Worm (Caenorhabditis elegans) whole organism, early embryonic: Measurements from ENCODE around the gene C33C12.12.
"Not testable (repeated sequence)": the region's sequence is repeated elsewhere in the genome, so short reads cannot be mapped to it uniquely, and the experiment has no call there.

Experiments used
- B0310.2 ChIP-seq: sonication (generic microtip); optimal IDR thresholded peaks from 2 replicates; lab custom pipeline; 2016; ENCODE audit warnings: mild to moderate bottlenecking, missing genetic modification characterization, missing compliant biosample characterization
- F13C5.2 ChIP-seq: sonication (generic microtip); optimal IDR thresholded peaks from 2 replicates; lab custom pipeline; 2017; ENCODE audit warnings: mild to moderate bottlenecking, missing genetic modification characterization, inconsistent platforms, missing compliant biosample characterization
- aly-1 ChIP-seq: sonication (generic microtip); optimal IDR thresholded peaks from 2 replicates; lab custom pipeline; 2016; ENCODE audit warnings: missing genetic modification characterization, missing compliant biosample characterization
- ama-1 ChIP-seq: fragments of 150-350 bp; optimal IDR thresholded peaks from 2 replicates; lab custom pipeline; 2014
- ceh-13 ChIP-seq: fragments of 200-800 bp; sonication (Bioruptor generic); optimal IDR thresholded peaks from 2 replicates; lab custom pipeline; 2018; ENCODE audit warnings: mild to moderate bottlenecking, missing genetic modification characterization, missing compliant biosample characterization
- ceh-36 ChIP-seq: sonication (generic microtip); optimal IDR thresholded peaks from 2 replicates; lab custom pipeline; 2016; ENCODE audit warnings: missing genetic modification characterization, inconsistent platforms, missing compliant biosample characterization
- ets-7 ChIP-seq: sonication (generic microtip); optimal IDR thresholded peaks from 2 replicates; lab custom pipeline; 2016; ENCODE audit warnings: missing genotype, missing genetic modification characterization, missing compliant biosample characterization
- flt-1 ChIP-seq: fragments of 200-800 bp; sonication (Bioruptor generic); IDR thresholded peaks from 2 replicates; pipeline ENCODE4 v1.3.6; 2022; ENCODE audit warnings: missing genetic modification characterization, missing compliant biosample characterization
- hmbx-1 ChIP-seq: sonication (generic microtip); optimal IDR thresholded peaks from 2 replicates; lab custom pipeline; 2016; ENCODE audit warnings: mild to moderate bottlenecking, missing genetic modification characterization, missing compliant biosample characterization
- hmg-4 ChIP-seq: fragments of 200-800 bp; sonication (Bioruptor generic); optimal IDR thresholded peaks from 2 replicates; lab custom pipeline; 2018; ENCODE audit warnings: mild to moderate bottlenecking, missing genetic modification characterization, missing compliant biosample characterization
- hnd-1 ChIP-seq: sonication (generic microtip); optimal IDR thresholded peaks from 2 replicates; lab custom pipeline; 2016; ENCODE audit warnings: missing genetic modification characterization, missing compliant biosample characterization
- pes-1 ChIP-seq: fragments of 200-800 bp; sonication (Bioruptor generic); IDR thresholded peaks from 2 replicates; pipeline ENCODE4 v1.3.6; 2022; ENCODE audit warnings: missing genetic modification reagents, missing genetic modification characterization, missing compliant biosample characterization
- scrt-1 ChIP-seq: fragments of 200-800 bp; sonication (Bioruptor generic); IDR thresholded peaks from 2 replicates; pipeline ENCODE4 v1.3.6; 2022; ENCODE audit warnings: missing genetic modification characterization, missing compliant biosample characterization
- sea-1 ChIP-seq: fragments of 200-800 bp; sonication (Bioruptor generic); conservative IDR thresholded peaks from 2 replicates; pipeline ENCODE4 v1.3.6; 2022; ENCODE audit warnings: missing genetic modification characterization, missing compliant biosample characterization
- tbx-11 ChIP-seq: fragments of 200-800 bp; sonication (Bioruptor generic); IDR thresholded peaks from 2 replicates; pipeline ENCODE4 v1.3.6; 2022; ENCODE audit warnings: missing genetic modification characterization, missing compliant biosample characterization
- tbx-37 ChIP-seq: fragments of 200-800 bp; sonication (Bioruptor generic); conservative IDR thresholded peaks from 2 replicates; pipeline ENCODE4 v1.3.6; 2022; ENCODE audit warnings: missing genetic modification reagents, missing genetic modification characterization, missing compliant biosample characterization
- tra-4 ChIP-seq: sonication (generic microtip); optimal IDR thresholded peaks from 2 replicates; lab custom pipeline; 2017; ENCODE audit warnings: missing genetic modification characterization, missing compliant biosample characterization

Gene C33C12.12

DNA sequence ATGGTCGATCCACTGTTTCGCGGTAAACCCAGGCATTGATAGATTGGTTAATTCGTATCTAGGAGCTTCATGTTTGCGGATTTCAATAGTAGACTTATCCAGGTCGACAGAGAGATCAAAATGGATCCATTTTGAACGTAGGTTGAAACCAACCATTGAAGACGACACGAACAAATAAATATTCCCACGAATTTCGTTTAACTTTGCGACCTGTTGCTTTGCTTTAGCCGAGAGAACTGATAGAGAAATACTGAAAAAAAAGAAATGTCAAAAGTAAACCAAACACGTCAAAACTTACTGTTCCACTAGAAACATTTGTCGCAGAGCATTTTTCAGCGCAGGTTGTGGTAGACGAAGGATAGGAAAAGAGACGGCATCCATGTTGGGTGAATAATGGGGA is 1.6 kb downstream of the C33C12.12 start, which contains the start of gene fbxb-38:
fbxb-38 (minus strand) TSS at position 390 of the 400 bp plus-strand sequence.
- TF ChIP-seq tbx-11 (GFP tag; lab: Robert Waterston, UW) (no peak), hnd-1 (tag; lab: Kevin White, UChicago) (no peak), B0310.2 (tag; lab: Kevin White, UChicago) (no peak), tra-4 (tag; lab: Kevin White, UChicago) (no peak), F13C5.2 (tag; lab: Kevin White, UChicago) (no peak), ceh-13 (no peak), flt-1 (GFP tag; lab: Robert Waterston, UW) (no peak), sea-1 (GFP tag; lab: Robert Waterston, UW) (no peak), hmbx-1 (tag; lab: Kevin White, UChicago) (no peak), ama-1 (no peak), tbx-37 (GFP tag; lab: Robert Waterston, UW) (no peak), scrt-1 (GFP tag; lab: Robert Waterston, UW) (no peak), pes-1 (GFP tag; lab: Robert Waterston, UW) (no peak), aly-1 (tag; lab: Kevin White, UChicago) (no peak), ets-7 (tag; lab: Kevin White, UChicago) (no peak), hmg-4 (no peak), ceh-36 (tag; lab: Kevin White, UChicago) (no peak)

DNA sequence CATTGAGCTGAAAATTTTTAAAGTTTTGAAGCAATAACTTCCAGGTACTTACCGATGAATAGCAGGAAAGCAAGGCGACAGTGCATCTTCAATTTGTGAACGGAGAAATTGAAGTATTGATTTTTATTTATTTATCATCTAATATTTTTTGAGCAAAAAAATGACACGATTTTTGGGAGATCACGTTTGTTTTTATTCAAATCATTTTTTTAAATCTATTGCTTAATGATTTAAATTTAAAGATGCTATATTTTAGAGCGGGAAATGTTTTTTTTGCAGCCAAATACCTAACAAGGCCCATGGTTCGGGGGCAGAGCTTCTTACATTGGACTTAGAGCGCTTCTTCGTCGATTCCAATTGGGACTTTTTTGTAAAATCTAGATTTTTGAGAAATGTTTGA is 3.6 kb downstream of the C33C12.12 start, which contains the start of gene C33C12.4:
C33C12.4 (minus strand) TSS at position 101 of the 400 bp plus-strand sequence.
- TF ChIP-seq hnd-1 (tag; lab: Kevin White, UChicago) (no peak), B0310.2 (tag; lab: Kevin White, UChicago) (no peak), ets-7 (tag; lab: Kevin White, UChicago) (no peak), aly-1 (tag; lab: Kevin White, UChicago) (no peak), tbx-37 (GFP tag; lab: Robert Waterston, UW) (no peak), tbx-11 (GFP tag; lab: Robert Waterston, UW) (no peak), flt-1 (GFP tag; lab: Robert Waterston, UW) (no peak), tra-4 (tag; lab: Kevin White, UChicago) (no peak), ama-1 (no peak), F13C5.2 (tag; lab: Kevin White, UChicago) (no peak), scrt-1 (GFP tag; lab: Robert Waterston, UW) (no peak), pes-1 (GFP tag; lab: Robert Waterston, UW) (no peak), hmg-4 (no peak), ceh-36 (tag; lab: Kevin White, UChicago) (no peak)

DNA sequence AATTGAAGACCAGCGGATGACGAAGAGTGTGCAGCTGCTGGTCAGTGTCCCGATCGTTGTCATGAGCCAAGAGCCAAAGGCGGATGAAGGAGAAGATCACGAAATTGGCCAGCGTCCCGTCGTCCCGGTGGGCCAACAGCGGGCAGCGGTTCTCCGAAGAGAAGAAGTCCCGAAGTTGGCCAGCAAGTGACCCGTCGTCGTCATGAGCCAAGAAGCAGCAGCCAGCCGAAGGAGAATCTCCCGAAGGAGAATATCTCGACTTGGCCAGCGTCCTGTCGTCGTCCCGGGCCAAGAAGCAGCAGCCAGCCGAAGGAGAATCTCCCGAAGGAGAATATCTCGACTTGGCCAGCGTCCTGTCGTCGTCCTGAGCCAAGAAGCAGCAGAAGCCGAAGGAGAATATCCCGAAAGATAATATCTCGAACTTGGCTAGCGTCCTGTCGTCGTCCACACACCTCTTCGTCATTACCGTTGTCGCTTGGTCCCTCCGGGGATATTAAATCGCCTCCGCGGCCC is 6.6 kb downstream of the C33C12.12 start, which contains the start of gene C33C12.11:
C33C12.11 (minus strand) TSS at position 463 of the 513 bp plus-strand sequence.
- not testable (repeated sequence) for TF ChIP-seq pes-1 (GFP tag; lab: Robert Waterston, UW); B0310.2 (tag; lab: Kevin White, UChicago); aly-1 (tag; lab: Kevin White, UChicago)

DNA sequence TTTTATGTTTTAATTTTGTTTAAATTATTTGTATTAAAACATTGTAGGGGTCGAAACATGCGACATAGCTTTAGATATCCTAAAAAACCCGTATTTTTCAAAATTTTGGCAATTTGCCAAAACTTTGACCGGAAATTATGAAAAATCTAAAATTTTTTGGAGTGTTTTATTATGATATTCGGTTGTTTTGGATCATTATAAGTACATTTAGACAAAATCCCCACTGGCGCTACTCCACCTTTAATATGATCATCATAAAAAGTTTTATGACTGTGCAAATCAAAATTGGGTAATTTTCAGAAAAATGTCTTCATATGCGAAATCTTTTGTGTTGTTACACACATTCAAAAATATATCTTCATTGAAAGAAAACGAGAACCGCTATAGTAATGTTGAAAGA is 16.3 kb downstream of the C33C12.12 start, which contains the start of gene math-18:
math-18 (plus strand) TSS at position 301 of the 400 bp plus-strand sequence.
- not testable (repeated sequence) for TF ChIP-seq pes-1 (GFP tag; lab: Robert Waterston, UW); ama-1; tbx-37 (GFP tag; lab: Robert Waterston, UW)

DNA sequence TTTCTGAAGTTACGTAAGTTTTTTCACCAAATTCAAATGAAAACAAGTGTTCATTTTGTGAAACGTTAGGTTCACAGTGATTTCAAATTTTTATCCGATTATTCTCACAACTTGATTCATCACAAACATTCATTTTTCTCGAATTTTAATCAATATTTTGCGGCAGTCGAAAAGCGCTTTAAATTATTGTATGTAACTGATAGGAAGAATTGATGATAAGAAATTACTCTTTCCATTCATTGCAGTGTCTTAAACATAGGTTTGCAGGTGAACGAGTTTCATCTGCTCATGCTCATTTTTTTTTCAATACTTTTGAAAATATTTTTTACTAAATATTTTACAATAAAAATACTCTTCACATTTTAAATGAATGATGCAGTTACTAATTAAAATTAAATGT is 17.5 kb downstream of the C33C12.12 start:
- TF ChIP-seq sea-1 (GFP tag; lab: Robert Waterston, UW) (no peak), hnd-1 (tag; lab: Kevin White, UChicago) (no peak), aly-1 (tag; lab: Kevin White, UChicago) (no peak), scrt-1 (GFP tag; lab: Robert Waterston, UW) (no peak), tbx-37 (GFP tag; lab: Robert Waterston, UW) (no peak), ama-1 (no peak), ceh-36 (tag; lab: Kevin White, UChicago) (no peak), flt-1 (GFP tag; lab: Robert Waterston, UW) (no peak), ceh-13 (no peak)

DNA sequence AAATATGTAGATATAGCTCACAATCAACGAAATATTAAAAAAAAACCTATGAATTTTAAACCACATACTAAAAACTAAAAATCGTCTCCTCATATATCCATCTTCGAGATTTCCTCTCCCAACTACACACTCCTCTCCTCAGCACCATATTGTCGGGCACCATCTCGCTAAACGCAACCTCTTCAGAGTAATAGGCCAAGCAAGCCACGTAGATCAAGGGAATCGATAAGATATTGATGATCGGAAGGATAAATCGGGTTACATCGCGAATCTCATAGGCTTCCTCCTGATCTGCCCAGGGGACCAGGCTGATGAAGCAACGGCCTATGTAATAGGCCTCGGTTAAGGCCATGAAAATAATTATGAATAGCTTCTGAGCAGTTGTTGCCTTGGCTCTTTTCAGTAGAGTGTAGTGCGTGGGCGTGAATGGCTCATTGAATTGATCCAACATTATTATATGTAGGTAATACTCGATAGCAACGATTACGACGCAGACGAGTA is 19.4 kb downstream of the C33C12.12 start, which contains the start of the genes C40A11.7 and C40A11.8:
C40A11.7 (minus strand) TSS at position 101 of the 501 bp plus-strand sequence.
C40A11.8 (minus strand) TSS at position 451 of the 501 bp plus-strand sequence.
- TF ChIP-seq ama-1, result no peak
- no peak for TF ChIP-seq hmbx-1 (tag; lab: Kevin White, UChicago)
- no peak for TF ChIP-seq tbx-11 (GFP tag; lab: Robert Waterston, UW)
- TF ChIP-seq ets-7 (tag; lab: Kevin White, UChicago), result no peak
- no peak for TF ChIP-seq ceh-13
- no peak for TF ChIP-seq scrt-1 (GFP tag; lab: Robert Waterston, UW)
- TF ChIP-seq hmg-4, result no peak
- TF ChIP-seq aly-1 (tag; lab: Kevin White, UChicago), result no peak
- TF ChIP-seq pes-1 (GFP tag; lab: Robert Waterston, UW), result no peak
- no peak for TF ChIP-seq tbx-37 (GFP tag; lab: Robert Waterston, UW)
- no peak for TF ChIP-seq sea-1 (GFP tag; lab: Robert Waterston, UW)
- TF ChIP-seq flt-1 (GFP tag; lab: Robert Waterston, UW), result no peak
- no peak for TF ChIP-seq F13C5.2 (tag; lab: Kevin White, UChicago)
- no peak for TF ChIP-seq B0310.2 (tag; lab: Kevin White, UChicago)
- TF ChIP-seq hnd-1 (tag; lab: Kevin White, UChicago), result no peak
- no peak for TF ChIP-seq ceh-36 (tag; lab: Kevin White, UChicago)
- TF ChIP-seq tra-4 (tag; lab: Kevin White, UChicago), result no peak

DNA sequence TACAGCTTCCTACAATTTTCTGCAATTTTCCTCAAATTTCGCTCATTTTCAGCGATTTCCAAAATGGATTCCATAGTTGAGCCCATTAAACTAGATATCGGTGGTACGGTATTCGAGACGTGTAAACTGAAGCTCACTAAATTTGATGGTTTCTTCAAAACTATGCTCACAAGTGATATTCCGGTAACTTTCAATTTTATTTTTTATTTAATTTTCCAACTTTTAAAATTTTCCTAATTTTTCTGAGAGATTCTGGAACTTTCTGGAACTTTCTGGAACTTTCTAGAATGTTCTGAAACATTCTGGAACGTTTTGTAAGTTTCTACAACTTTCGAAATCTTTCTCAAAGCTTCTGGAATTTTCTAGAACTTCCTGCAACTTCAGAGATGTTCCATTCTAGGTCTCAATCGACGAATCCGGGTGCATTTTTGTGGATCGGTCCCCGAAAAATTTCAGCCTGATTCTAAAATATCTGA is 23.0 kb downstream of the C33C12.12 start, which contains the start of gene C40A11.2:
C40A11.2 (plus strand) TSS at position 51 of the 476 bp plus-strand sequence.
- TF ChIP-seq sea-1 (GFP tag; lab: Robert Waterston, UW) (no peak), F13C5.2 (tag; lab: Kevin White, UChicago) (no peak), B0310.2 (tag; lab: Kevin White, UChicago) (no peak), tra-4 (tag; lab: Kevin White, UChicago) (no peak), pes-1 (GFP tag; lab: Robert Waterston, UW) (no peak), hnd-1 (tag; lab: Kevin White, UChicago) (no peak), ama-1 (no peak), tbx-11 (GFP tag; lab: Robert Waterston, UW) (no peak), hmbx-1 (tag; lab: Kevin White, UChicago) (no peak), flt-1 (GFP tag; lab: Robert Waterston, UW) (no peak), ceh-36 (tag; lab: Kevin White, UChicago) (no peak), hmg-4 (no peak), ets-7 (tag; lab: Kevin White, UChicago) (no peak), aly-1 (tag; lab: Kevin White, UChicago) (no peak)
